Fruit fly (Drosophila melanogaster) whole organism, embryonic: Measurements from ENCODE around the gene CG16758.

Experiments
- Ada2b ChIP-seq: fragments of 200-800 bp; sonication (Bioruptor generic); IDR thresholded peaks from 2 replicates; pipeline ENCODE4 v1.3.6; 2022; ENCODE audit warnings: missing biosample characterization, missing genetic modification characterization
- Adf1 ChIP-seq: fragments of 200-800 bp; sonication (Bioruptor generic); IDR thresholded peaks from 2 replicates; pipeline ENCODE4 v1.3.6; 2022; ENCODE audit warnings: missing biosample characterization, missing genetic modification characterization
- CG10431 ChIP-seq: fragments of 200-800 bp; sonication (Bioruptor generic); optimal IDR thresholded peaks from 3 replicates; lab custom pipeline; 2018; ENCODE audit warnings: missing biosample characterization, mild to moderate bottlenecking, missing genetic modification characterization
- CG11723 ChIP-seq: fragments of 200-800 bp; sonication (Bioruptor generic); optimal IDR thresholded peaks from 2 replicates; lab custom pipeline; 2017; ENCODE audit warnings: missing biosample characterization, mild to moderate bottlenecking, missing genetic modification characterization
- CG12071 ChIP-seq: fragments of 200-800 bp; sonication (Bioruptor generic); optimal IDR thresholded peaks from 3 replicates; lab custom pipeline; 2018; ENCODE audit warnings: missing biosample characterization, mild to moderate bottlenecking, missing genetic modification characterization
- CG12391 ChIP-seq: fragments of 200-800 bp; sonication (Bioruptor generic); optimal IDR thresholded peaks from 3 replicates; lab custom pipeline; 2018; ENCODE audit warnings: missing biosample characterization, mild to moderate bottlenecking, missing genetic modification characterization, moderate library complexity
- CG14014 ChIP-seq: fragments of 200-800 bp; sonication (Bioruptor generic); IDR thresholded peaks from 2 replicates; pipeline ENCODE4 v1.3.6; 2022; ENCODE audit warnings: missing biosample characterization, missing genetic modification characterization
- CG14710 ChIP-seq: fragments of 200-800 bp; sonication (Bioruptor generic); optimal IDR thresholded peaks from 3 replicates; lab custom pipeline; 2019; ENCODE audit warnings: missing biosample characterization, mild to moderate bottlenecking, missing genetic modification characterization, moderate library complexity
- CG15269 ChIP-seq: fragments of 200-800 bp; sonication (Bioruptor generic); optimal IDR thresholded peaks from 2 replicates; lab custom pipeline; 2018; ENCODE audit warnings: missing biosample characterization, mild to moderate bottlenecking, missing genetic modification characterization, moderate library complexity
- CG17829 ChIP-seq: fragments of 200-800 bp; optimal IDR thresholded peaks from 2 replicates; lab custom pipeline; 2019; ENCODE audit warnings: missing biosample characterization, mild to moderate bottlenecking, missing genetic modification characterization, moderate library complexity
- CG1792 ChIP-seq: fragments of 200-800 bp; sonication (Bioruptor generic); optimal IDR thresholded peaks from 2 replicates; lab custom pipeline; 2016; ENCODE audit warnings: missing biosample characterization, missing genetic modification characterization
- CG33557 ChIP-seq: fragments of 200-800 bp; sonication (Bioruptor generic); optimal IDR thresholded peaks from 2 replicates; lab custom pipeline; 2019; ENCODE audit warnings: missing biosample characterization, mild to moderate bottlenecking, missing genetic modification characterization, moderate library complexity
- CG4328 ChIP-seq: fragments of 200-800 bp; sonication (Bioruptor generic); optimal IDR thresholded peaks from 3 replicates; lab custom pipeline; 2017; ENCODE audit warnings: missing biosample characterization, missing genetic modification reagents, missing genetic modification characterization
- CG5180 ChIP-seq: fragments of 200-800 bp; sonication (Bioruptor generic); optimal IDR thresholded peaks from 3 replicates; lab custom pipeline; 2017; ENCODE audit warnings: missing biosample characterization, missing genetic modification characterization, mild to moderate bottlenecking, moderate library complexity, missing genetic modification reagents
- CG6791 ChIP-seq: fragments of 200-800 bp; sonication (Bioruptor generic); IDR thresholded peaks from 3 replicates; pipeline ENCODE4 v1.3.6; 2022; ENCODE audit warnings: missing biosample characterization, missing genetic modification characterization; ENCODE audit not compliant: partially characterized antibody
- CG6813 ChIP-seq: fragments of 200-800 bp; sonication (Bioruptor generic); optimal IDR thresholded peaks from 2 replicates; lab custom pipeline; 2017; ENCODE audit warnings: missing biosample characterization, missing genetic modification characterization, mild to moderate bottlenecking, moderate library complexity, missing genetic modification reagents
- CG8281 ChIP-seq: fragments of 200-800 bp; sonication (Bioruptor generic); optimal IDR thresholded peaks from 2 replicates; lab custom pipeline; 2018; ENCODE audit warnings: missing biosample characterization, mild to moderate bottlenecking, missing genetic modification characterization, moderate library complexity
- CG9609 ChIP-seq: fragments of 200-800 bp; sonication (Bioruptor generic); optimal IDR thresholded peaks from 3 replicates; lab custom pipeline; 2016; ENCODE audit warnings: missing biosample characterization, missing genetic modification characterization
- CoRest ChIP-seq: fragments of 200-800 bp; sonication (Bioruptor generic); optimal IDR thresholded peaks from 3 replicates; lab custom pipeline; 2018; ENCODE audit warnings: missing biosample characterization, mild to moderate bottlenecking, missing genetic modification characterization, moderate library complexity
- Deaf1 ChIP-seq: fragments of 200-800 bp; optimal IDR thresholded peaks from 3 replicates; lab custom pipeline; 2019; ENCODE audit warnings: missing biosample characterization, mild to moderate bottlenecking, missing genetic modification characterization, moderate library complexity
- Dip3 ChIP-seq: fragments of 200-800 bp; sonication (Bioruptor generic); optimal IDR thresholded peaks from 3 replicates; lab custom pipeline; 2016; ENCODE audit warnings: missing biosample characterization, missing genetic modification characterization
- Dp ChIP-seq: fragments of 200-800 bp; sonication (Bioruptor generic); optimal IDR thresholded peaks from 2 replicates; lab custom pipeline; 2018; ENCODE audit warnings: missing biosample characterization, mild to moderate bottlenecking, missing genetic modification characterization, moderate library complexity
- Fer3 ChIP-seq: fragments of 200-800 bp; sonication (Bioruptor generic); optimal IDR thresholded peaks from 2 replicates; lab custom pipeline; 2018; ENCODE audit warnings: missing biosample characterization, mild to moderate bottlenecking, missing genetic modification characterization, moderate library complexity
- HLH3B ChIP-seq: fragments of 200-800 bp; sonication (Bioruptor generic); IDR thresholded peaks from 2 replicates; pipeline ENCODE4 v1.3.6; 2022; ENCODE audit warnings: missing biosample characterization, missing genetic modification characterization
- Hr39 ChIP-seq: fragments of >200 bp; optimal IDR thresholded peaks from 2 replicates; lab custom pipeline; 2017
- Lpt ChIP-seq: fragments of >200 bp; optimal IDR thresholded peaks from 2 replicates; lab custom pipeline; 2018; ENCODE audit warnings: missing biosample characterization, missing genetic modification characterization
- Rfx ChIP-seq: fragments of 200-800 bp; sonication (Bioruptor generic); IDR thresholded peaks from 2 replicates; pipeline ENCODE4 v1.3.6; 2022; ENCODE audit warnings: missing biosample characterization, missing genetic modification characterization
- Sox100B ChIP-seq: fragments of 200-800 bp; sonication (Bioruptor generic); optimal IDR thresholded peaks from 3 replicates; lab custom pipeline; 2018; ENCODE audit warnings: missing biosample characterization, mild to moderate bottlenecking, missing genetic modification characterization
- abd-A ChIP-seq: fragments of 200-800 bp; sonication (Bioruptor generic); optimal IDR thresholded peaks from 3 replicates; lab custom pipeline; 2019; ENCODE audit warnings: missing biosample characterization, mild to moderate bottlenecking, missing genetic modification characterization, moderate library complexity
- al ChIP-seq: fragments of 200-800 bp; sonication (Bioruptor generic); IDR thresholded peaks from 2 replicates; pipeline ENCODE4 v1.3.6; 2022; ENCODE audit warnings: missing biosample characterization, missing genetic modification characterization
- cas ChIP-seq: fragments of 200-800 bp; sonication (Bioruptor generic); IDR thresholded peaks from 2 replicates; pipeline ENCODE4 v1.3.6; 2022; ENCODE audit warnings: missing biosample characterization, missing genetic modification characterization
- chinmo ChIP-seq: fragments of 200-800 bp; sonication (Bioruptor generic); IDR thresholded peaks from 4 replicates; pipeline ENCODE4 v1.3.6; 2022; ENCODE audit warnings: missing biosample characterization, missing genetic modification characterization; ENCODE audit not compliant: partially characterized antibody
- cwo ChIP-seq: fragments of 200-800 bp; sonication (Bioruptor generic); optimal IDR thresholded peaks from 3 replicates; lab custom pipeline; 2017; ENCODE audit warnings: missing biosample characterization, missing genetic modification characterization, mild to moderate bottlenecking, moderate library complexity, missing genetic modification reagents
- eyg ChIP-seq: fragments of 200-800 bp; sonication (Bioruptor generic); optimal IDR thresholded peaks from 3 replicates; lab custom pipeline; 2016; ENCODE audit warnings: missing biosample characterization, missing genetic modification characterization
- grn ChIP-seq: fragments of 200-800 bp; sonication (Bioruptor generic); optimal IDR thresholded peaks from 3 replicates; lab custom pipeline; 2017; ENCODE audit warnings: missing biosample characterization, missing genetic modification characterization
- her ChIP-seq: fragments of 200-800 bp; sonication (Bioruptor generic); optimal IDR thresholded peaks from 2 replicates; lab custom pipeline; 2016; ENCODE audit warnings: missing biosample characterization, missing genetic modification characterization
- jing ChIP-seq: fragments of 200-800 bp; sonication (Bioruptor generic); optimal IDR thresholded peaks from 2 replicates; lab custom pipeline; 2018; ENCODE audit warnings: missing biosample characterization, mild to moderate bottlenecking, missing genetic modification characterization
- lbe ChIP-seq: fragments of 200-800 bp; sonication (Bioruptor generic); optimal IDR thresholded peaks from 2 replicates; lab custom pipeline; 2016; ENCODE audit warnings: missing biosample characterization, mild to moderate bottlenecking, missing genetic modification characterization
- lilli ChIP-seq: fragments of 200-800 bp; sonication (Bioruptor generic); optimal IDR thresholded peaks from 3 replicates; lab custom pipeline; 2016; ENCODE audit warnings: missing biosample characterization, missing genetic modification characterization
- lmd ChIP-seq: fragments of 200-800 bp; sonication (Bioruptor generic); IDR thresholded peaks from 2 replicates; pipeline ENCODE4 v1.3.6; 2022; ENCODE audit warnings: missing biosample characterization, missing genetic modification characterization
- pan ChIP-seq, 4 experiments: fragments of >200 bp in 3 of 4; fragments of 200-800 bp in 1 of 4; sonication (Bioruptor generic) in 1 of 4; optimal IDR thresholded peaks in 3 of 4; IDR thresholded peaks in 1 of 4; 2 replicates each; pipeline versions ENCODE4 v1.3.6 to Lab custom; 2017 to 2022; ENCODE audit warnings: missing biosample characterization in 2 of 4, missing genetic modification characterization in 2 of 4, mixed read lengths in 1 of 4
- phol ChIP-seq: fragments of 200-800 bp; sonication (Bioruptor generic); optimal IDR thresholded peaks from 3 replicates; lab custom pipeline; 2018; ENCODE audit warnings: missing biosample characterization, mild to moderate bottlenecking, missing genetic modification characterization, moderate library complexity
- pita ChIP-seq: fragments of 200-800 bp; sonication (Bioruptor generic); optimal IDR thresholded peaks from 2 replicates; lab custom pipeline; 2017; ENCODE audit warnings: missing biosample characterization, mild to moderate bottlenecking, missing genetic modification characterization
- ranshi ChIP-seq: fragments of 200-800 bp; sonication (Bioruptor generic); IDR thresholded peaks from 2 replicates; pipeline ENCODE4 v1.3.6; 2022; ENCODE audit warnings: missing biosample characterization, missing genetic modification characterization
- rib ChIP-seq: fragments of 200-800 bp; sonication (Bioruptor generic); IDR thresholded peaks from 2 replicates; pipeline ENCODE4 v1.3.6; 2022; ENCODE audit warnings: missing biosample characterization, missing genetic modification characterization
- sug ChIP-seq: fragments of 200-800 bp; optimal IDR thresholded peaks from 2 replicates; lab custom pipeline; 2019; ENCODE audit warnings: missing biosample characterization, mild to moderate bottlenecking, missing genetic modification characterization, moderate library complexity

Gene CG16758

dm6 chr3L:2503465-2503864 is at the start of gene CG16758:
Gene CG16758, minus strand, starts transcription at chr3L:2503606.
- TF ChIP-seq Deaf1 (tag; lab: Kevin White, UChicago), result peak; percentile 81
- TF ChIP-seq chinmo (GFP tag; lab: Robert Waterston, UW), result 0 out of 4 replicates have a peak, but pooled peaks have one; percentile 40
- TF ChIP-seq her (GFP tag; lab: Kevin White, UChicago), result no peak
- TF ChIP-seq Adf1 (GFP tag; lab: Robert Waterston, UW), result peak; percentile 62; the same call in 1 of the 2 replicates
- no peak for TF ChIP-seq Dp (GFP tag; lab: Kevin White, UChicago)
- no peak for TF ChIP-seq CG5180 (GFP tag; lab: Kevin White, UChicago)

DNA sequence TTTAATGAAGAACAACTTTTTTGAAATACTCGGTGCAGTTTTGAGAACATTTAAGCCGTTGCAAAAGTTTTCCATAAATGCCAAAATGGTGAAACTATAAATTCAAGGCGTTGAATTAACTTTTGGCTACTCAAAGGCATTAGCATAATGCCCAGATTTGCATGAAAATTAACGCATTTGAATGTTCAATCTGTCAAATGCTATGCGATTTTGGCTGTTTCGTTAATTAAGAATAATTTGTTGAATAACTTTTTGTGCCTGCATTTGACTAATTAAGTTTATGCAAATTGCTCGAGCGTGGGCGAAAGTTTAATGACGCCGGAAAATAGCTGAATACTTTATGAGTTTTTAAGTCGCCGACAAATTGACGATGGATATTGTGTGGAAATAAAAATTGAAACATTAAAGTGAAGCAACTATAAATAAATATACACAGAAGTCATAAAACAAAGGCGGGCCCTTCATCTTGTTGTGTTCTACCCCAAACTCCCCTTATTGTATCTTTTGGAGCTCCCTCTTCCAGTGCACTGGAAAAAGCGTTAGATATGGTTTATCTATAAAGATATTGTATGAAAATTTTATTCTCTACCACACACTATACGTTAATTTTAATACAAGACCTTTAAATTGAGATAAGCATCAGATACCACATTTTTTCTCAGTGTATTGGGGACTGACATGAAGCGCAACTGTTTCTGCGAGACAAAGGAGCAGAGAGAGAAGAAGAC is 48.9 kb upstream of the CG16758 start:
- TF ChIP-seq CG15269 (tag; lab: Kevin White, UChicago), result peak; percentile 69
- peak; percentile 28 for TF ChIP-seq CG4328 (GFP tag; lab: Kevin White, UChicago)
- peak; percentile 30 for TF ChIP-seq cwo (GFP tag; lab: Kevin White, UChicago)
- no peak for TF ChIP-seq rib
- peak; percentile 73 for TF ChIP-seq CG14710 (tag; lab: Kevin White, UChicago)
- peak; percentile 78 for TF ChIP-seq phol (tag; lab: Kevin White, UChicago)
- TF ChIP-seq CoRest (tag; lab: Kevin White, UChicago), result peak; percentile 65
- TF ChIP-seq Fer3 (tag; lab: Kevin White, UChicago), result peak; percentile 40
- TF ChIP-seq Sox100B (GFP tag; lab: Kevin White, UChicago), result peak; percentile 58
- TF ChIP-seq lbe (GFP tag; lab: Kevin White, UChicago), result peak; percentile 29
- TF ChIP-seq pita (GFP tag; lab: Kevin White, UChicago), result no peak
- TF ChIP-seq HLH3B (GFP tag; lab: Robert Waterston, UW), result peak; percentile 71; the same call in 1 of the 2 replicates
- peak; percentile 60 for TF ChIP-seq CG12071 (GFP tag; lab: Kevin White, UChicago)
- TF ChIP-seq abd-A, result peak; percentile 41
- TF ChIP-seq CG8281 (tag; lab: Kevin White, UChicago), result peak; percentile 20
- TF ChIP-seq Lpt, result no peak
- peak; percentile 77 for TF ChIP-seq CG12391 (tag; lab: Kevin White, UChicago)
- TF ChIP-seq Dip3 (GFP tag; lab: Kevin White, UChicago), result peak; percentile 34
- peak; percentile 66 for TF ChIP-seq Ada2b (GFP tag; lab: Robert Waterston, UW)
- peak; percentile 48 for TF ChIP-seq jing (GFP tag; lab: Kevin White, UChicago)
- TF ChIP-seq CG17829 (tag; lab: Kevin White, UChicago), result peak; percentile 82
- TF ChIP-seq CG6813 (GFP tag; lab: Kevin White, UChicago), result peak; percentile 62
- no peak for TF ChIP-seq ranshi (GFP tag; lab: Robert Waterston, UW)
- TF ChIP-seq CG1792, result peak; percentile 38
- TF ChIP-seq CG10431 (GFP tag; lab: Kevin White, UChicago), result peak; percentile 50
- TF ChIP-seq CG11723 (GFP tag; lab: Kevin White, UChicago), result peak; percentile 35
- no peak for TF ChIP-seq Hr39 (lab: Kevin White, UChicago)
- TF ChIP-seq lilli (GFP tag; lab: Kevin White, UChicago), result peak; percentile 49
- no peak for TF ChIP-seq CG14014
- no peak for TF ChIP-seq pan (optimal IDR thresholded peaks at IDR 0.05; lab: Kevin White, UChicago)
- TF ChIP-seq pan (GFP tag; optimal IDR thresholded peaks at IDR 0.05 in 1 of 2, IDR thresholded peaks at IDR 0.05 in 1 of 2), result peak in 1 of 2 experiments; percentile 64
- 0 out of 2 replicates have a peak, but pooled peaks have one; percentile 19 for TF ChIP-seq al
- TF ChIP-seq CG9609, result peak; percentile 15
- TF ChIP-seq Rfx (GFP tag; lab: Robert Waterston, UW), result peak; percentile 52
- TF ChIP-seq eyg (GFP tag; lab: Kevin White, UChicago), result peak; percentile 10
- peak; percentile 18 for TF ChIP-seq grn (GFP tag; lab: Kevin White, UChicago)
- no peak for TF ChIP-seq CG6791
- TF ChIP-seq cas (GFP tag; lab: Robert Waterston, UW), result no peak
- peak; percentile 44; the same call in 1 of the 2 replicates for TF ChIP-seq lmd (GFP tag; lab: Robert Waterston, UW)
- TF ChIP-seq sug (tag; lab: Kevin White, UChicago), result no peak
- TF ChIP-seq CG33557 (GFP tag; lab: Kevin White, UChicago), result peak; percentile 63
